Fruit fly (Drosophila melanogaster): ENCODE measurements around the gene CG2701.
A peak's percentile ranks its signal among the peaks of the same experiment; 100 is the strongest.

CG2701 gene

DNA sequence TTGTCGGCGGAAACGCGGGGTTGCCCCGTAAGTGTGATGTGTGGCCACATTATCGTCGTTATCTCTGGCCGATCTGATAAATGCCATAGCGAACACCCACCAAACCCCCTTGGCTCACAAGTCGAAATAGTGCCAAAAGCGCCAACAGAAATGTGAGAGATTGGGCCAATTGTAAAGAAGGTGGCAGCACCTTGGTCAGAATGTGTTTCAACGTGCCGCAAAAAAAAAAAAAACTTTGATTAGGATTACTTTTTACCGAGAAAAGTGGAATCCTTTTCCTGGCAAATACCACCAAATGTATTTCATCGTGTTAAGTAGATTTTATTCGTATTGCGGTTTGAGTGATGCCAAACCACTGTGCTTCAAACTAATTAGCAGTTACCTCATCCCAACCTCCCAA, 22.9 kb upstream of the CG2701 start (continued):
- TF ChIP-seq toy (GFP tag; IDR thresholded peaks at IDR 0.05) = peak; percentile 69; the same call in 1 of the 2 replicates
- peak; percentile 56 for TF ChIP-seq CG30431 (GFP tag; optimal IDR thresholded peaks at IDR 0.05)
- peak; percentile 78 for TF ChIP-seq grn (GFP tag; optimal IDR thresholded peaks at IDR 0.05)
- TF ChIP-seq gsb-n (tag; optimal IDR thresholded peaks at IDR 0.05) = no peak
- TF ChIP-seq zen (tag; optimal IDR thresholded peaks at IDR 0.05) = peak; percentile 19
- peak; percentile 72 for TF ChIP-seq schlank (tag; optimal IDR thresholded peaks at IDR 0.05)
- TF ChIP-seq CG12219 (GFP tag; optimal IDR thresholded peaks at IDR 0.05) = peak; percentile 65
- TF ChIP-seq sc (optimal IDR thresholded peaks at IDR 0.05) = no peak
- no peak for TF ChIP-seq sc (GFP tag; optimal IDR thresholded peaks at IDR 0.05)
- TF ChIP-seq Xrp1 (GFP tag; IDR thresholded peaks at IDR 0.05) = peak; percentile 72
- TF ChIP-seq CG7372 (GFP tag; IDR thresholded peaks at IDR 0.05) = peak; percentile 85
- no peak for TF ChIP-seq pros (GFP tag; optimal IDR thresholded peaks at IDR 0.05)
- peak; percentile 67 for TF ChIP-seq az2 (GFP tag; optimal IDR thresholded peaks at IDR 0.05)
- peak; percentile 75; the same call in 1 of the 2 replicates for TF ChIP-seq ham (GFP tag; IDR thresholded peaks at IDR 0.05)
- no peak for TF ChIP-seq dmrt11E (tag; optimal IDR thresholded peaks at IDR 0.05)
- peak; percentile 72 for TF ChIP-seq CG11398 (GFP tag; optimal IDR thresholded peaks at IDR 0.05)
- no peak for TF ChIP-seq Spps (tag; optimal IDR thresholded peaks at IDR 0.05)
- TF ChIP-seq CG1832 (GFP tag; optimal IDR thresholded peaks at IDR 0.05) = no peak
- TF ChIP-seq Trl (optimal IDR thresholded peaks at IDR 0.05) = no peak
- TF ChIP-seq Trl (GFP tag; optimal IDR thresholded peaks at IDR 0.05) = peak; percentile 75
- peak; percentile 72 for TF ChIP-seq Hr3 (GFP tag; optimal IDR thresholded peaks at IDR 0.05)
- TF ChIP-seq CG42726 (GFP tag; IDR thresholded peaks at IDR 0.05; ENCODE audit: partially characterized antibody) = no peak
- peak; percentile 84 for TF ChIP-seq ranshi (GFP tag; IDR thresholded peaks at IDR 0.05)
- TF ChIP-seq lab (GFP tag; optimal IDR thresholded peaks at IDR 0.05) = peak; percentile 95
- peak; percentile 79 for TF ChIP-seq crol (GFP tag; IDR thresholded peaks at IDR 0.05)
- TF ChIP-seq Vsx1 (GFP tag; optimal IDR thresholded peaks at IDR 0.05) = peak; percentile 86
- no peak for TF ChIP-seq run (tag; optimal IDR thresholded peaks at IDR 0.05)
- peak; percentile 81 for TF ChIP-seq CG16863 (GFP tag; optimal IDR thresholded peaks at IDR 0.05)
- peak; percentile 60 for TF ChIP-seq CG3163 (GFP tag; optimal IDR thresholded peaks at IDR 0.05)
- TF ChIP-seq CG4404 (GFP tag; IDR thresholded peaks at IDR 0.05) = peak; percentile 63
- TF ChIP-seq CG33213 (GFP tag; optimal IDR thresholded peaks at IDR 0.05) = peak; percentile 59
- TF ChIP-seq gsb (GFP tag; IDR thresholded peaks at IDR 0.05) = peak; percentile 91
- TF ChIP-seq CG11723 (GFP tag; optimal IDR thresholded peaks at IDR 0.05) = peak; percentile 13
- TF ChIP-seq vvl (GFP tag; IDR thresholded peaks at IDR 0.05) = peak; percentile 92
- peak; percentile 59 for TF ChIP-seq CG17568 (GFP tag; optimal IDR thresholded peaks at IDR 0.05)
- peak; percentile 63 for TF ChIP-seq CG1647 (GFP tag; optimal IDR thresholded peaks at IDR 0.05)
- peak; percentile 50 for TF ChIP-seq CrebB (tag; optimal IDR thresholded peaks at IDR 0.05)
- peak; percentile 78 for TF ChIP-seq maf-S (GFP tag; optimal IDR thresholded peaks at IDR 0.05)
- peak; percentile 88 for TF ChIP-seq her (GFP tag; optimal IDR thresholded peaks at IDR 0.05)
- peak; percentile 31 for TF ChIP-seq en (GFP tag; optimal IDR thresholded peaks at IDR 0.05)
- TF ChIP-seq fd3F (GFP tag; optimal IDR thresholded peaks at IDR 0.05) = peak; percentile 85
- TF ChIP-seq Stat92E (GFP tag; optimal IDR thresholded peaks at IDR 0.05) = no peak
- peak; percentile 66 for TF ChIP-seq tup (GFP tag; optimal IDR thresholded peaks at IDR 0.05)
- TF ChIP-seq CG12299 (tag; optimal IDR thresholded peaks at IDR 0.05) = peak; percentile 18
- TF ChIP-seq eyg (GFP tag; optimal IDR thresholded peaks at IDR 0.05) = peak; percentile 72
- TF ChIP-seq hb (GFP tag; IDR thresholded peaks at IDR 0.05; ENCODE audit: partially characterized antibody) = 0 out of 3 replicates have a peak, but pooled peaks have one; percentile 24
- peak; percentile 73 for TF ChIP-seq CG15011 (GFP tag; optimal IDR thresholded peaks at IDR 0.05)
- no peak for TF ChIP-seq lola (GFP tag; optimal IDR thresholded peaks at IDR 0.05)
- TF ChIP-seq CG9932 (GFP tag; IDR thresholded peaks at IDR 0.05) = peak; percentile 89
- TF ChIP-seq croc (GFP tag; conservative IDR thresholded peaks at IDR 0.05) = peak; percentile 31; the same call in 1 of the 3 replicates
- TF ChIP-seq danr (GFP tag; IDR thresholded peaks at IDR 0.05) = peak; percentile 73

All from whole organism, embryonic.